Fruit fly (Drosophila melanogaster): ENCODE measurements around the gene CG18764.

The CG18764 gene

DNA sequence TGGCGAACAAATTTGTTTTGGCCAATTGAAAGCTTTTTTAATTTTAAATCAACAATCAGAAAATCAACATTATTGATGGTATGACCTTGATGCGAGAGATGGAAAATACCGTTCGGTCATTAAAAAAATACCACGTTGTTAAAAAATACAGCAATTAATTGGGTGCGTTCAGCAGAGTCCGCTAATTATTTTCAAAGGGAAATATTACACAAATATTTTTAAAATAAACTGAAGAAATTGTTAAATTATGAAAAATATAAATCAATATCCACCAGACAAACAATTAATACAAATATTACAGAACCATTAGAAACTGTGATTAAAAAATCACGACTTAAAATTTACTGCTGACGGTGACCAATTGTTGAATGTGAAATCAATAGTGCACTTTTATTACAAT lies 51.3 kb downstream of the CG18764 start, which contains the start of gene CG18476 (continued):
- TF ChIP-seq CG15601 (tag; optimal IDR thresholded peaks at IDR 0.05) (peak; percentile 91), CG33213 (GFP tag; optimal IDR thresholded peaks at IDR 0.05) (peak; percentile 45), CG1603 (tag; optimal IDR thresholded peaks at IDR 0.05) (peak; percentile 59), wor (GFP tag; IDR thresholded peaks at IDR 0.05) (peak; percentile 85), CG4707 (GFP tag; optimal IDR thresholded peaks at IDR 0.05) (peak; percentile 17), CG11696 (GFP tag; IDR thresholded peaks at IDR 0.05) (peak; percentile 82), Optix (GFP tag; IDR thresholded peaks at IDR 0.05) (no peak), emc (GFP tag; optimal IDR thresholded peaks at IDR 0.05) (peak; percentile 42), HLH54F (GFP tag; optimal IDR thresholded peaks at IDR 0.05) (peak; percentile 53), tap (tag; optimal IDR thresholded peaks at IDR 0.05) (peak; percentile 93), cad (GFP tag; optimal IDR thresholded peaks at IDR 0.05) (no peak), CG13123 (GFP tag; optimal IDR thresholded peaks at IDR 0.05) (peak; percentile 66), fd3F (GFP tag; optimal IDR thresholded peaks at IDR 0.05) (peak; percentile 90), CG18619 (GFP tag; optimal IDR thresholded peaks at IDR 0.05) (peak; percentile 82), Abd-B (GFP tag; optimal IDR thresholded peaks at IDR 0.05) (peak; percentile 97), CG4404 (GFP tag; IDR thresholded peaks at IDR 0.05) (peak; percentile 87), ranshi (GFP tag; IDR thresholded peaks at IDR 0.05) (peak; percentile 95), NFAT (GFP tag; IDR thresholded peaks at IDR 0.05) (peak; percentile 90), Hand (GFP tag; optimal IDR thresholded peaks at IDR 0.05) (peak; percentile 67), CG9876 (GFP tag; optimal IDR thresholded peaks at IDR 0.05) (no peak), CG7556 (GFP tag; optimal IDR thresholded peaks at IDR 0.05) (peak; percentile 88), CG9437 (GFP tag; optimal IDR thresholded peaks at IDR 0.05) (peak; percentile 82), Hr78 (GFP tag; optimal IDR thresholded peaks at IDR 0.05) (peak in 1 of 2 experiments; percentile 54), fd96Cb (tag; optimal IDR thresholded peaks at IDR 0.05) (peak; percentile 93), CG4820 (GFP tag; optimal IDR thresholded peaks at IDR 0.05) (peak; percentile 90), CG2889 (GFP tag; IDR thresholded peaks at IDR 0.05) (peak; percentile 90), Nf-YB (GFP tag; optimal IDR thresholded peaks at IDR 0.05) (peak; percentile 73), aop (GFP tag; IDR thresholded peaks at IDR 0.05) (no peak), luna (GFP tag; optimal IDR thresholded peaks at IDR 0.05) (peak; percentile 4), CG11093 (GFP tag; IDR thresholded peaks at IDR 0.05) (peak; percentile 86), Rx (GFP tag; IDR thresholded peaks at IDR 0.05) (peak; percentile 91), CG17385 (GFP tag; optimal IDR thresholded peaks at IDR 0.05) (peak; percentile 84), psq (GFP tag; optimal IDR thresholded peaks at IDR 0.05) (peak; percentile 51), HLH4C (GFP tag; IDR thresholded peaks at IDR 0.05; ENCODE audit: partially characterized antibody) (no peak), mld (GFP tag; IDR thresholded peaks at IDR 0.05; ENCODE audit: partially characterized antibody) (no peak), gsb-n (tag; optimal IDR thresholded peaks at IDR 0.05) (peak; percentile 89), sisA (GFP tag; IDR thresholded peaks at IDR 0.05) (peak; percentile 89), E2f1 (GFP tag; IDR thresholded peaks at IDR 0.05) (peak; percentile 95), Hmx (GFP tag; optimal IDR thresholded peaks at IDR 0.05) (peak; percentile 81), bsh (GFP tag; optimal IDR thresholded peaks at IDR 0.05) (peak; percentile 2 to 93), wek (GFP tag; optimal IDR thresholded peaks at IDR 0.05) (peak; percentile 25), CG7786 (GFP tag; optimal IDR thresholded peaks at IDR 0.05) (peak; percentile 61), slp2 (GFP tag; optimal IDR thresholded peaks at IDR 0.05) (no peak), Sin3A (optimal IDR thresholded peaks at IDR 0.05) (no peak), sob (GFP tag; IDR thresholded peaks at IDR 0.05) (peak; percentile 95), kni (GFP tag; optimal IDR thresholded peaks at IDR 0.05) (peak; percentile 26), CG30431 (GFP tag; optimal IDR thresholded peaks at IDR 0.05) (peak; percentile 57), CG2875 (GFP tag; optimal IDR thresholded peaks at IDR 0.05) (peak; percentile 52), CG14441 (GFP tag; IDR thresholded peaks at IDR 0.05) (peak; percentile 95), CG17328 (GFP tag; IDR thresholded peaks at IDR 0.05) (peak; percentile 93), unpg (GFP tag; optimal IDR thresholded peaks at IDR 0.05) (peak; percentile 96)
